Worm (Caenorhabditis elegans) whole organism, L4/young adult: ENCODE data around the gene zer-1.

Source experiments
- W03F9.2 ChIP-seq: fragments of 150-350 bp; optimal IDR thresholded peaks from 2 replicates; lab custom pipeline; 2014; ENCODE audit warnings: missing biosample characterization, missing genetic modification characterization
- dao-5 ChIP-seq: sonication (generic microtip); optimal IDR thresholded peaks from 2 replicates; lab custom pipeline; 2016; ENCODE audit warnings: missing genotype, missing genetic modification characterization, moderate library complexity, missing compliant biosample characterization
- him-1 ChIP-seq: sonication (generic microtip); optimal IDR thresholded peaks from 2 replicates; lab custom pipeline; 2016; ENCODE audit warnings: missing genotype, missing genetic modification reagents, missing genetic modification characterization, missing compliant biosample characterization

The zer-1 gene

ce11 chrIII:886726-887125, at the start of gene zer-1:
TSS of gene zer-1 (minus strand) at chrIII:886793.
- TF ChIP-seq W03F9.2 (no peak), him-1 (tag; lab: Kevin White, UChicago) (no peak), dao-5 (tag; lab: Kevin White, UChicago) (no peak)

DNA sequence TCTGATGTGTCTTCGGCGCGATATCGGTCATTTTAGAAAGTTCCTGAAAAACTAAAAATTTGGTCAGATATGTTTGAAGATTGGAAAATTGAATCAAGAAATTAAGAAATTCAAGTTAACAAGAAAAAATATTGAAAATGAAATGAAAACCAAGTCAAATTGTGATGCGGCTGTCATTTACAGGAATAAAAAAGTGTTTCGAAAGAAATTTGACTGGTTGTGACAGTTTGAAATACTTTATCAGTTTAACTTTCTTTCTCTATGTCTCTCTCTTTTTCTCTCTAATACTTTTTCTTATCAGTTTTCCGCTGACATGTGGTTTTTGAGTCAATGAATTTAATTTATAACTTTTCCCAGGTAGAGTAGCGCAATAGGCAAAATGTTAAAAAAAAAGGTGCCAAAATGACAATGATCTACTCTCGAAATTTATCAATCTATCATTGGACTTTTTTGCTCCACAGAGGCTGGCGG, 49.5 kb upstream of the zer-1 start, which contains the start of gene fbxa-55:
Gene fbxa-55, minus strand, starts transcription at position 51 of the 471 bp plus-strand sequence.
- TF ChIP-seq him-1 (tag; lab: Kevin White, UChicago) = no peak
- no peak for TF ChIP-seq dao-5 (tag; lab: Kevin White, UChicago)
- no peak for TF ChIP-seq W03F9.2

- peak; percentile 29 for TF ChIP-seq dao-5 (tag; lab: Kevin White, UChicago)
Observed at ce11 chrIII:931405-931804, 44.8 kb upstream of the zer-1 start.

DNA sequence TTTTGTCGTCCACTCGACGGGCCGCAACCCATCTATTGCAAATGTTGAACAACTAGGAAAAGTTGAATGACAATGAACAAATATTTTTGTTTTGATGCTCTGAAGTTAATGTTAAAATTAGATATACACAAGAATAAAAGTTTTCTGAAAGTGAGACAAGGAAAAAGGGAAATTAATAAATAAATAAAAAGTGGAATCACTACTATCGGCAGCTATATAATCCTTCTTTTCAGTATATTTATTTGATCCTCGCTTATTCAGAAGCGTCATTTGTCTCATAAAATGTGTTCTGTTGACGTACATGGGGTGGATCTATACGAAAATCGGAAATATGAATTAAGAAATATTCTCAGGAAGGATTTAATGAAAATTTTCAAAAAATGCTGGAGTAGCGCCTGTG, 39.6 kb upstream of the zer-1 start, which contains the start of gene pef-1:
Gene pef-1, minus strand, starts transcription at position 101 of the 400 bp plus-strand sequence.
- TF ChIP-seq W03F9.2 = no peak
- TF ChIP-seq him-1 (tag; lab: Kevin White, UChicago) = no peak
- TF ChIP-seq dao-5 (tag; lab: Kevin White, UChicago) = no peak

DNA sequence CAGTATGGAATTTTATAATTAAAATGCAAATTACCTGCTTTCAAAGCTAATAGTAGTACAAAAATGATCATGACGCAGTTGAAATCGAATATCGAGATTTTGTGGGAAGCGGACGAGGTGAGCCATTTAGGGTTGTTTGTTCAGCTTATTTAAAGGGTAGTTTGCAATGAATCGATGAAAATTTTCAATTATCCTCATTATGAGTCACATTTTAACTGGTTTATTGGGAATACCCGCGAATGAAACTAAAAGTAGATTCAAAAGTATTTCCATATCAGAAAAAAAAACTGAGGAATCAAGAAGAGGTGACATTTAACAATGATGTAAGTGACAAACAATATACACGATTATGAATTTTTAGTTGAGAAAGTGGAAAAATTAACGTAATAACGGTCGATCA, 32.7 kb upstream of the zer-1 start, which contains the start of gene F23H11.7:
Gene F23H11.7, minus strand, starts transcription at position 101 of the 400 bp plus-strand sequence.
- TF ChIP-seq him-1 (tag; lab: Kevin White, UChicago) (no peak), dao-5 (tag; lab: Kevin White, UChicago) (no peak), W03F9.2 (no peak)

ce11 chrIII:916897-917296, 30.3 kb upstream of the zer-1 start, which contains the start of gene idpp-13:
TSS of gene idpp-13 (minus strand) at chrIII:916997.
- no peak for TF ChIP-seq W03F9.2

DNA sequence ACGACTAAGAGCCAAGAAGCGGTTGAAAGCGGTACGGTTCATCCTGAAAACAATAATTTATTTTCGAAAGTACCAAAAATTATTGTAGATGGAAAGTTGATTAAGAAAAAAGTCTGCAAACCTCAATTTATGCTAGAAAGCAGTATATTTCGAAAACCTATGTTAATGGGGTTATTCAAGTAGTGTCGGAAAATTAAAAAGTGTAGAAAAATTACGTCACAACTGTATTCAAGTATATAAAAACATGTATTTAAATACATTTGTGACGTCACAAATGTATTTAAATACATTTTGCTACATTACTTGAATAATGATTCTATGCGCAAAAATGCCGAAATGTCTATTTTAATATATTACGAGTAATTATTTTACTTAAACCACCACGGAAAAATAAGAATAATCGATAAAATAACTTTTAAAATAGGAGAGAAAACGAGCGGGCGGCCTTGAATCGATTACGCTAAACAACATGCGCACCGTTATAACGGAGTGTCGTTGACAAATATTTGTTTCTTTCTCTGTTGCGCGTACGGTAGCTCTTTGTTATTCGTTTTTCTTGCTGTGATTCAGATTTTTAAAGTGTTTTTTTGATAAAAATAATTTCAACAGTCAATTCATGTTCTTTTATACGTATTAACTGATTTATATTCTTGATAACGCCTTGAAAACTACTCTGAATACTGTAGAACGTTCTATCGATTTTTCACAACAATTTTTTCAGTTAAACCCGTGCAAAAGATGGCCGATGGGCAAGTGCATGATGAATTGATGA, 24.1 kb upstream of the zer-1 start, which contains the start of the genes F23H11.5 and bra-2:
Gene F23H11.5, minus strand, starts transcription at position 51 of the 772 bp plus-strand sequence.
Gene bra-2, plus strand, starts transcription at position 722 of the 772 bp plus-strand sequence.
- no peak for TF ChIP-seq him-1 (tag; lab: Kevin White, UChicago)
- no peak for TF ChIP-seq W03F9.2
- no peak for TF ChIP-seq dao-5 (tag; lab: Kevin White, UChicago)

DNA sequence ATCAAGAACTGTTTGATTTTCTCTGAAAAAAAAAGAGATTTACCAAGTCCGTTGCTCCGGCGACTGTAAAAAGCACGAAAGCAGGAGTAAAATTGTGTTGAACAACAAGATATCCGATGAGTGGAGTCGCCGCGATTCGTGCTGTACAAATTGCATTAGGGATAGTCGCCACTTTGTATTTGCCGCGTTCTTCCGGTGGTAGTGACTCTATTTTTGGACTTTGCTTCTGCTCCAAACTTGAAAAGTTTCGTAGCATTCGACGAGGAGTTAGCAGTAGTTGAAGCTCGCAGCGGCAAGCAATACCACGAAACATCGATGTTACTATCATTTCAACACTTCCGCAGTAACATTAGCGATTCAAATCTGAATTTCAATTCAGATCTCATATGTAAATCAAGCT, 22.9 kb upstream of the zer-1 start, which contains the start of gene crls-1:
Gene crls-1, minus strand, starts transcription at position 363 of the 400 bp plus-strand sequence.
- TF ChIP-seq him-1 (tag; lab: Kevin White, UChicago) = no peak
- TF ChIP-seq dao-5 (tag; lab: Kevin White, UChicago) = no peak
- TF ChIP-seq W03F9.2 = no peak

DNA sequence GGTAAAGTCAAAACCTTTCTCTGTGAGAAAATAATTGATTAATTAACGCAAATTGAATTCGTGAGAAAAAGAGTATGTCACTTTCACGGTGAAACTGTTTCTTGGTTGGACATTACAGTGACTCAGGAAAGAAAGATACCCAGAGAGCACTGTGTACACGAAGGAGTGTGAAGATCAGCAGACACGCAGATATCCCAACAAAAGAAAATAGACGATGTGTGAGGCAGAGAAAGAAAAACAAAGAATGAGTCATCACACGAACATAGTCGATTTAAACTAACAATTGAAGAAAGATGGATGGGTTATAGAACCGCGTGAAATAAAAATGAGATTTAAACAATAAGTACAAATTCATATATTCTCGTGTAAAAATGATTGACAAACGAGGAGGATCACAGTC, 21.4 kb upstream of the zer-1 start:
- TF ChIP-seq W03F9.2 (no peak), dao-5 (tag; lab: Kevin White, UChicago) (no peak), him-1 (tag; lab: Kevin White, UChicago) (no peak)

DNA sequence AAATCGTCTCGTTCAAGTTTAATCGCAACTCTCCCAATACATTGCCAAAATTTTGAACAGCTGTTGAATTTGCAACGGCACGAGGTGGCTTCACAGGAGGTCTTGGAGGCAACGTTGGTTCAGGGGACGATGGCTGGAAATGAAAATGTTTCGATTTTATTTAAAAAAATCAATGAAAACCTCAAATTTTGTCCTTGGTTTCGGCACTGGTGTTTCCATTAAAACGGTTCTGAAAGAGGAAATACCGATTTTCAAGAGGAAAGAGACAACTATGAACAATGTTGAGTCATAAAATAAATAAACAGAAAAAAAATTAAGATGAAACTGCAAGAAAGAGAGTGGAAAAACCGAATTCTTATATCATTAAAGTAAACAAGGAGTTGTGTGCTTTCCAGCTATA, 20.7 kb upstream of the zer-1 start, which contains the start of gene F23H11.4:
Gene F23H11.4, minus strand, starts transcription at position 229 of the 400 bp plus-strand sequence.
- TF ChIP-seq him-1 (tag; lab: Kevin White, UChicago) (no peak), dao-5 (tag; lab: Kevin White, UChicago) (no peak), W03F9.2 (no peak)

ce11 chrIII:901600-902250, 15.1 kb upstream of the zer-1 start:
- no peak for TF ChIP-seq him-1 (tag; lab: Kevin White, UChicago)
- no peak for TF ChIP-seq W03F9.2

DNA sequence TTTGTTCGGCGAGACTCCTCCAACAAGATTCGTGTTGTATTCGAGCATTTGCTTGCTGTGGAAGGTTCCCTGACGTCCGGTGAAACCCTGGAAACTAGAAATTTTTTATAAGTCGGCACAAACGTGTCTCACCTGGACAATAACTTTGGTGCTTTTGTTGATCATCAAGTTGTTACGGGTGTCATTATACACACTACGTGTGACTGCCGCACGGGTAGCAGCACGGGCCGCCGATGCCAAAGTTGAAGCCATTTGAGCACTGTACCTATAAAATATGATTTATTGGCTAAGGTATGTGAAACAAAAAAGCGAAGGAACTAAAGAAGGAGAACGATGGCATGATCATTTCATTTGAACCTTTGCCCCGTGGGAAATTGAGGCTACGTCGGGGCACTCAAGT, 14.6 kb upstream of the zer-1 start, which contains the start of gene sucl-2:
Gene sucl-2, minus strand, starts transcription at position 265 of the 400 bp plus-strand sequence.
- TF ChIP-seq W03F9.2 (no peak), him-1 (tag; lab: Kevin White, UChicago) (no peak), dao-5 (tag; lab: Kevin White, UChicago) (no peak)

ce11 chrIII:900134-900533, 13.5 kb upstream of the zer-1 start:
- no peak for TF ChIP-seq dao-5 (tag; lab: Kevin White, UChicago)
- no peak for TF ChIP-seq him-1 (tag; lab: Kevin White, UChicago)
- TF ChIP-seq W03F9.2 = no peak

- TF ChIP-seq W03F9.2 (no peak), him-1 (tag; lab: Kevin White, UChicago) (no peak), dao-5 (tag; lab: Kevin White, UChicago) (no peak)
Observed at ce11 chrIII:896904-897303, 10.3 kb upstream of the zer-1 start.
